Worm (Caenorhabditis elegans): ENCODE results near the gene ttm-1.

The ttm-1 gene

ce11 chrIII:12967437-12968043 lies 745 bp upstream of the ttm-1 start (continued):
- TF ChIP-seq nfya-1 (tag; optimal IDR thresholded peaks at IDR 0.05; ENCODE audit: borderline replicate concordance, insufficient read depth) (no peak), cebp-2 (GFP tag; IDR thresholded peaks at IDR 0.05) (no peak), Y67H2A.10 (GFP tag; conservative IDR thresholded peaks at IDR 0.05) (no peak), F37B4.10 (GFP tag; IDR thresholded peaks at IDR 0.05) (no peak), athp-1 (tag; optimal IDR thresholded peaks at IDR 0.05) (peak; percentile 2), Y79H2A.3 (GFP tag; conservative IDR thresholded peaks at IDR 0.05) (no peak), Y53G8AR.9 (GFP tag; conservative IDR thresholded peaks at IDR 0.05) (no peak), madf-6 (GFP tag; IDR thresholded peaks at IDR 0.05) (peak; percentile 67; the same call in 1 of the 2 replicates), B0035.1 (tag; optimal IDR thresholded peaks at IDR 0.05) (no peak), F39B2.1 (GFP tag; IDR thresholded peaks at IDR 0.05) (no peak), lin-40 (tag; optimal IDR thresholded peaks at IDR 0.05) (no peak), ets-4 (GFP tag; optimal IDR thresholded peaks at IDR 0.05) (no peak), ceh-27 (GFP tag; optimal IDR thresholded peaks at IDR 0.05) (no peak), ceh-40 (GFP tag; IDR thresholded peaks at IDR 0.05) (no peak), rec-8 (tag; optimal IDR thresholded peaks at IDR 0.05) (no peak)

- TF ChIP-seq Y67H2A.10 (GFP tag; conservative IDR thresholded peaks at IDR 0.05) (no peak), nhr-80 (tag; optimal IDR thresholded peaks at IDR 0.05) (peak; percentile 73), pha-4 (tag; optimal IDR thresholded peaks at IDR 0.05) (peak; percentile 54), hlh-26 (GFP tag; conservative IDR thresholded peaks at IDR 0.05) (no peak), C06A6.2 (GFP tag; conservative IDR thresholded peaks at IDR 0.05) (no peak), ztf-18 (tag; optimal IDR thresholded peaks at IDR 0.05) (no peak), xnd-1 (tag; optimal IDR thresholded peaks at IDR 0.05) (no peak), unc-62 (GFP tag; optimal IDR thresholded peaks at IDR 0.05) (peak; percentile 74), nhr-120 (GFP tag; IDR thresholded peaks at IDR 0.05) (no peak), cebp-1 (GFP tag; IDR thresholded peaks at IDR 0.05) (no peak), cebp-1 (tag; optimal IDR thresholded peaks at IDR 0.05) (peak; percentile 25), sdz-38 (tag; optimal IDR thresholded peaks at IDR 0.05) (no peak), ceh-79 (tag; optimal IDR thresholded peaks at IDR 0.05) (no peak), efl-1 (GFP tag; optimal IDR thresholded peaks at IDR 0.05) (no peak), Y53G8AR.9 (GFP tag; conservative IDR thresholded peaks at IDR 0.05) (no peak), F10E7.11 (tag; optimal IDR thresholded peaks at IDR 0.05) (no peak), athp-1 (tag; optimal IDR thresholded peaks at IDR 0.05) (no peak)
Observed at ce11 chrIII:12960705-12961104, 6.1 kb downstream of the ttm-1 start.

ce11 chrIII:12959286-12959685 lies 7.5 kb downstream of the ttm-1 start:
- no peak for TF ChIP-seq dpff-1 (tag; optimal IDR thresholded peaks at IDR 0.05)
- TF ChIP-seq dox-1 (GFP tag; IDR thresholded peaks at IDR 0.05): peak; percentile 29; the same call in 1 of the 2 replicates
- peak; percentile 80 for TF ChIP-seq nhr-80 (tag; optimal IDR thresholded peaks at IDR 0.05)

ce11 chrIII:12952615-12953014 lies 14.2 kb downstream of the ttm-1 start:
- TF ChIP-seq ekl-4 (GFP tag; IDR thresholded peaks at IDR 0.05) (no peak), dox-1 (GFP tag; IDR thresholded peaks at IDR 0.05) (no peak), nfya-1 (tag; optimal IDR thresholded peaks at IDR 0.05; ENCODE audit: borderline replicate concordance, insufficient read depth) (no peak), tbp1 (GFP tag; optimal IDR thresholded peaks at IDR 0.05) (no peak), ceh-91 (GFP tag; IDR thresholded peaks at IDR 0.05) (no peak), aptf-3 (GFP tag; IDR thresholded peaks at IDR 0.05) (no peak), ztf-26 (tag; optimal IDR thresholded peaks at IDR 0.05) (no peak), ceh-79 (tag; optimal IDR thresholded peaks at IDR 0.05) (no peak), mcd-1 (GFP tag; IDR thresholded peaks at IDR 0.05) (no peak), zim-3 (tag; optimal IDR thresholded peaks at IDR 0.05) (no peak), F57C9.4 (tag; optimal IDR thresholded peaks at IDR 0.05) (no peak), atf-7 (tag; optimal IDR thresholded peaks at IDR 0.05) (no peak), tbx-9 (tag; optimal IDR thresholded peaks at IDR 0.05; ENCODE audit: borderline replicate concordance) (no peak), F37B4.10 (GFP tag; IDR thresholded peaks at IDR 0.05) (no peak), fkh-3 (tag; optimal IDR thresholded peaks at IDR 0.05) (no peak)

Data from whole organism, young adult.